Worm (Caenorhabditis elegans) whole organism, dauer: ENCODE measurements around the gene nep-15.

Experiments
- unc-62 ChIP-seq: sonication (generic microtip); optimal IDR thresholded peaks from 2 replicates; lab custom pipeline; 2017; ENCODE audit warnings: missing biosample characterization, missing genetic modification reagents, missing genetic modification characterization

nep-15 gene

ce11 chrX:8371906-8372305 lies at the start of gene nep-15:
TSS of gene nep-15 (plus strand) at chrX:8372206.
- no peak for TF ChIP-seq unc-62 (GFP tag; lab: Kevin White, UChicago)

DNA sequence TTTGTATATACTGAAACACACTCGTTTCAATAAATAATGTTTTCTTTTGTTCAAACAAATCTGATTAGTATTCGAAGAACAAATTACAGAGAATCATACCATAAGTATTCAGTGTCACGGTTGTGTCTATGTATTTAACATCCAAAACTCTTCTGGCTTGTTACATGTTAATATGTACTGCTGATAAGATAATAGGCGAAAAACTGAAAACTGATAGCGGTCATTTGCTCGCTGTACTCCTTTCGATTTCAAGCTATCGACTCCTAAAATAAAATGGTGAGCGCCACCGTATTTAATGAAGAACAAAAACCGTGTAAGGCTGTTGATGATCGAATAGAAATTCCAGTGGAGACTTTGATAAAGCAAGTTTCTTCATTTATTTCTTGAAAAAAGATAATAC lies 48.6 kb upstream of the nep-15 start, which contains the start of gene R09F10.1:
R09F10.1 (plus strand) TSS at position 222 of the 400 bp plus-strand sequence.
- TF ChIP-seq unc-62 (GFP tag; lab: Kevin White, UChicago): no peak

- TF ChIP-seq unc-62 (GFP tag; lab: Kevin White, UChicago): no peak
These were observed 45.6 kb upstream of the nep-15 start, which contains the start of gene R09F10.8 for ce11 chrX:8326394-8326793. TSS of gene R09F10.8 (minus strand) at chrX:8326451.

- TF ChIP-seq unc-62 (GFP tag; lab: Kevin White, UChicago): no peak
These were observed 44.2 kb upstream of the nep-15 start, which contains the start of gene F55E10.4 for ce11 chrX:8327800-8328199. TSS of gene F55E10.4 (minus strand) at chrX:8327900.

- no peak for TF ChIP-seq unc-62 (GFP tag; lab: Kevin White, UChicago)
These were observed 31.6 kb upstream of the nep-15 start, which contains the start of gene F55E10.2 for ce11 chrX:8340393-8340792. TSS of gene F55E10.2 (plus strand) at chrX:8340693.

DNA sequence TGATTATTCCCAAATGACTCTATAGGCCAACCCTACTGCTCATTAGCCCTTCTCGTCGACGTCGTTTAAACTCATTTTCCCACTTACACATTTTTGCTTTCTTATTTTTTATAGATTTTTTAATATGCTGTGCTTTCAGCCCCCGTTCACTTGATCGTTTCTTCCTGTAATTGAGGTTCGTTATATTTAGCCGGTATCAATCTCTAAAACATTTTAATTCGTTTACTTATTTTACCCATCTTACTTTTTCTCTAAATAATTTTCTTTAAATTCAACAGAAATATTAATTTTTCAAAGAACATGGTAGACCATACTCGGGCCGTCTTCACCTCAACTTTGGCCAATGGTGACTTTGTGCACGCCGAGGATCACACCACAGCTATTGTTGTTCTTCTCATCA lies 30.3 kb upstream of the nep-15 start, which contains the start of gene F55E10.1:
F55E10.1 (plus strand) TSS at position 301 of the 400 bp plus-strand sequence.
- TF ChIP-seq unc-62 (GFP tag; lab: Kevin White, UChicago): no peak

DNA sequence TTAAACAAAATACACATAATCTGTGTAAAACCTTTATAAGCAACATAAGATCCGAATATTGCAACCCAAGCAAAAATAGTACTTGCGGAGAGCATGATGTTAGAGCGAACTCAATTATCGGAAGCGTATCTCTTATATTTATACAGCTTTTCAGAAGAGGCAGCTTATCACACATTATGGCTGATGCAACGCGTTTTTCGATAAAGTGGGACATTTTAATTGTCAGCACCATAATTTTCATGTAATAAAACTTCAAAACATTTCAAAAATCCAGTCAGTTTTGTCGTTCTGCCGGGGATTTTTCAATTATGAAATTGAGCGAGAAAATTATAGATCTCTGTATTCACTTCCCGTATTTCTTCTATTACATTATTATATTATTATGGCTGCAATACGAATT lies 25.8 kb upstream of the nep-15 start, which contains the start of gene drd-5:
drd-5 (minus strand) TSS at position 101 of the 400 bp plus-strand sequence.
- no peak for TF ChIP-seq unc-62 (GFP tag; lab: Kevin White, UChicago)

DNA sequence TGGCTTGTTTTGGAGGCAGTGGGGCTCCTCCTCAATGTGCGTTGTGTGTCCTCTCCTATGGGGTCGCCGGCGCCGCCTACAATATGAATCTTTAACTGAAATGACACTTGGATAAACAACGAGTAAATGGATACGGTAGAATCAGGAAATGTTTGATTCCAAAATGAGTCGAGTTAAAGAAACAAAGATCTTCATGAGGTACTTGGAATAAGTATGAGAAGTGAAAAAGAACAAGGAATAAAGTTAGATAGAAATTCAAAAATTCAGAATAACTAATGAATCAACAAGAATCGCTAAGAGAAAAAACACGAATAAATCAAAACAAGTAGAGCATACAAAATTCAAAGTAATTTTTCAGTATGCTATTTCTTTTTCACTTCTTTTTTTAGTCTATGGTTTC lies 21.0 kb upstream of the nep-15 start, which contains the start of gene npr-28:
npr-28 (minus strand) TSS at position 101 of the 400 bp plus-strand sequence.
- no peak for TF ChIP-seq unc-62 (GFP tag; lab: Kevin White, UChicago)

- TF ChIP-seq unc-62 (GFP tag; lab: Kevin White, UChicago): no peak
These were observed 17.7 kb upstream of the nep-15 start for ce11 chrX:8354284-8354784.

- no peak for TF ChIP-seq unc-62 (GFP tag; lab: Kevin White, UChicago)
These were observed 16.7 kb upstream of the nep-15 start for ce11 chrX:8355350-8355749.

DNA sequence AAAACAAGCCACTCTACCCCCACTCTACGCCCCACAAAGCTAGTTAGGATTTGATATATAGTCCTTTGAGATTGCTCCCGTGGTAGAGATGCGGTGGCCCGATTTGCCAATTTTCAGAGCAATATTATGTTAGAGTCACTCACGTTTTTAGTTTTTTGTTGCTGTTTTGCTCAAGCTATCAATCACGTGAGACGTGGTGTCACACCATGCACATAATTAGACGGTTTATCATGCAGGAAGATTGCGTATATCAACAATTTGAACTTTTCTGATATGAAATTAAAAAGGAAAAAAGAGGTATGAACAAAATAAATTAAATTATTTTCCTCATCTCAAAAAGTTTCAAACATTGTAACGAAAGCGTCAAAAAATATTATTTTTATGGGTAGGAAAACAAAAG lies 15.7 kb upstream of the nep-15 start:
- TF ChIP-seq unc-62 (GFP tag; lab: Kevin White, UChicago): no peak

DNA sequence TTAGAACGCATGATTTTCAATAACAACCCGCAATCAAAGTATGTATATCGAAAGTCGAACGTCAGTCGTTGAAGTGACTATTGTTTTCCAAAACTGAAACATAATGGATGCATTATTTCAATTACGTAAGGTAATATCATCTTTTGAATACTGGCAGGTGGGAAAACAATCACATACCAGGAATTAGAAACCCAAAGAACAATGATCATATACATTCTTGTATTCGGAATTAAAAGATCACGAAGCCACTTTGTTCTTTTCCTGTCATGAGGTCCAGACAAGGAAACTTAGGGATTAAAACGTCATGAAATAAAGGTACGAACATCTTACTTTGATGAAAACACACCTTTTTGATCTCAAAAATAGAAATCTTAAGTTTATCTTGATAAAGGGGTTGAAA lies 9.6 kb upstream of the nep-15 start:
- TF ChIP-seq unc-62 (GFP tag; lab: Kevin White, UChicago): no peak

DNA sequence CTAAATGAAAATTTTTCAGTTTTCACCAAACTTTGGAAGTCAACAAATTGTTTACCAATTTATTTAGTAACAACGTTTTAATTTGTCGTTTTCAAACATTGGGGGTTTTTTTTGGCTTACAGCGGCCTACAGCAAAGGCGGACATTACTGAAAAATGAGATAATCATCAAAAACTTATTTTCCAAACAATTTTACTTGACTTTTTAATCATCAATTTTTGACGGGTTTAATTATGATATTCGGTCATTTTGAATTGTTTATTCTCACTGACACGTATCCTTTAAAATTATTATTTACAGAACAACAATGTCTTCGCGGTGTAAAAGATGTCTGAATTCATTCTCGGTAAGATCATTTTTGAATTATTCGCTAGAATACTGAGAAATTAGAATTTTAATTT lies 4.5 kb upstream of the nep-15 start, which contains the start of gene F40B5.2:
F40B5.2 (plus strand) TSS at position 301 of the 400 bp plus-strand sequence.
- no peak for TF ChIP-seq unc-62 (GFP tag; lab: Kevin White, UChicago)

DNA sequence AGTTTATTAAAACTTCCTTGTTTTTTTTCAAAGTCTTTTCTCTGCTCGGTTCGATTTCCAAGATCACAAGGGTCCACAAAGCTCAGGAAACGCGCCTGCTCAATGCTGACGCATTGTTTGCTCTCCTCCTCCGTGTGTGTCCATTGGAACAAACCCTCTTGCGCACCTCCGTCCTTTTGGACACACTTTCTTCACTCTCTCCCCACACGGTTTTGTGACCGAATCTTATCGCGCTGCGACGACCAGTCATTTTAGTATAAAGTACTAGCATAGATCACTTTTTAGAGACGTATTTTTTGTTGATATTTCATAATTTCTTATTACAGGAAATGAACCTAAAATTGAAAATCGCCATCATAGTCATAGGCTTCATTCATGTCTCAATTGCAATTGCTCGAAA lies 3.8 kb upstream of the nep-15 start:
- TF ChIP-seq unc-62 (GFP tag; lab: Kevin White, UChicago): no peak

- TF ChIP-seq unc-62 (GFP tag; lab: Kevin White, UChicago): no peak
These were observed 6.3 kb downstream of the nep-15 start, which contains the start of gene tbc-18 for ce11 chrX:8378312-8378711. TSS of gene tbc-18 (plus strand) at chrX:8378557.

ce11 chrX:8381651-8382050 lies 9.6 kb downstream of the nep-15 start:
- TF ChIP-seq unc-62 (GFP tag; lab: Kevin White, UChicago): no peak

DNA sequence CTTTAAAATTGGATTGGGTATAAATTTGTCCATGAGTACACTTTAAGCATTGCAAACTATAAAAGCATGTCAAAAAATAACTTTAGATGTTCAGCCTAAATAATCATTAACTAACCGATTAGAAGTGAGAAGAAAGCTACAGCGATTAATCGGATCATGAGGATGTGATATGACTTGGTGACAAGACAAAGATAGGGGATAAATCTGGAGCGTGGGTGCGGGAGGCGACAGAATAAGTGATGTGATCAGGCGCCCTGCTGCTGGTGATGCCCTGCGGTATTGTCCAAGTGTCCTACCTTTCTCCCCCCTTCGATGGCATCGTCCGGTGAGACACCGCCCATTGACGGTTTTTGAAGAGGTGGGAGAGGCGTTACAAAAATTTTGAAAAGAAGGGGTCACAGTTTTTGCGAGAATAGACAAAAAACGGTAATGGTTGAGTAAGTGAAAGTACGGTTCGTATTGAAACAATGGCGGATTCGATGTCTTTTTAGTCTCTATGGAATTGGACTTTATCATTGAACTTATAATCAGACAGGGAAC lies 12.7 kb downstream of the nep-15 start, which contains the start of gene F41D9.2:
F41D9.2 (minus strand) TSS at position 304 of the 540 bp plus-strand sequence.
- TF ChIP-seq unc-62 (GFP tag; lab: Kevin White, UChicago): no peak
